Worm (Caenorhabditis elegans): ENCODE data around the gene hrpu-2.

ce11 chrIV:2246150-2246549 is 68.5 kb downstream of the hrpu-2 start:
- TF ChIP-seq drap-1 (GFP tag; optimal IDR thresholded peaks at IDR 0.05) (no peak), elt-3 (tag; optimal IDR thresholded peaks at IDR 0.05) (no peak), hlh-1 (tag; optimal IDR thresholded peaks at IDR 0.05) (no peak), lsy-2 (tag; optimal IDR thresholded peaks at IDR 0.05) (no peak), lin-13 (tag; optimal IDR thresholded peaks at IDR 0.05) (no peak), mab-5 (tag; optimal IDR thresholded peaks at IDR 0.05) (no peak), unc-62 (GFP tag; optimal IDR thresholded peaks at IDR 0.05) (no peak), elt-1 (tag; optimal IDR thresholded peaks at IDR 0.05; ENCODE audit: borderline replicate concordance, insufficient read depth) (no peak), unc-39 (tag; optimal IDR thresholded peaks at IDR 0.05) (no peak), nhr-76 (tag; optimal IDR thresholded peaks at IDR 0.05) (no peak), sptf-1 (tag; optimal IDR thresholded peaks at IDR 0.05) (no peak)
